Worm (Caenorhabditis elegans) whole organism, L2 larva: ENCODE data around the gene clec-210.

ENCODE experiments used
- C34F6.9 ChIP-seq: fragments of 150-350 bp; optimal IDR thresholded peaks from 2 replicates; lab custom pipeline; 2014; ENCODE audit warnings: missing biosample characterization, missing genetic modification characterization
- F13H6.1 ChIP-seq: sonication (generic microtip); optimal IDR thresholded peaks from 2 replicates; lab custom pipeline; 2016; ENCODE audit warnings: missing genetic modification characterization, missing compliant biosample characterization
- R02D3.7 ChIP-seq: fragments of 150-350 bp; optimal IDR thresholded peaks from 2 replicates; lab custom pipeline; 2014; ENCODE audit warnings: missing biosample characterization, missing genetic modification characterization
- alr-1 ChIP-seq: fragments of 150-350 bp; optimal IDR thresholded peaks from 2 replicates; lab custom pipeline; 2014; ENCODE audit warnings: missing biosample characterization, missing genetic modification characterization
- blmp-1 ChIP-seq: sonication (generic microtip); optimal IDR thresholded peaks from 2 replicates; lab custom pipeline; 2017; ENCODE audit warnings: missing genetic modification characterization, mild to moderate bottlenecking, missing compliant biosample characterization, antibody characterized with exemption, moderate library complexity; ENCODE audit not compliant: insufficient read depth
- ceh-82 ChIP-seq: fragments of 150-350 bp; optimal IDR thresholded peaks from 2 replicates; lab custom pipeline; 2014; ENCODE audit warnings: missing biosample characterization, missing genetic modification characterization
- dmd-4 ChIP-seq: sonication (generic microtip); optimal IDR thresholded peaks from 2 replicates; lab custom pipeline; 2017; ENCODE audit warnings: missing biosample characterization, missing genetic modification characterization
- egl-27 ChIP-seq: sonication (generic microtip); optimal IDR thresholded peaks from 3 replicates; lab custom pipeline; 2017; ENCODE audit warnings: missing biosample characterization, missing genetic modification reagents, missing genetic modification characterization
- elt-1 ChIP-seq: fragments of 150-350 bp; optimal IDR thresholded peaks from 2 replicates; lab custom pipeline; 2014; ENCODE audit warnings: missing biosample characterization, missing genetic modification characterization
- gmeb-1 ChIP-seq: fragments of 150-350 bp; optimal IDR thresholded peaks from 2 replicates; lab custom pipeline; 2014; ENCODE audit warnings: missing biosample characterization, missing genetic modification characterization
- lsy-2 ChIP-seq, 2 experiments: fragments of 150-350 bp in 1 of 2; sonication (generic microtip) in 1 of 2; optimal IDR thresholded peaks; 2 replicates each; lab custom pipeline; 2014 to 2017; ENCODE audit warnings: missing biosample characterization in 2 of 2, missing genetic modification characterization in 2 of 2
- mdl-1 ChIP-seq, 2 experiments: fragments of 150-350 bp in 1 of 2; sonication (generic microtip) in 1 of 2; optimal IDR thresholded peaks; 2 replicates each; lab custom pipeline; 2017; ENCODE audit warnings: missing biosample characterization in 2 of 2, missing genetic modification characterization in 2 of 2
- nhr-10 ChIP-seq: sonication (generic microtip); optimal IDR thresholded peaks from 2 replicates; lab custom pipeline; 2017; ENCODE audit warnings: missing biosample characterization, missing genetic modification characterization
- nhr-21 ChIP-seq: fragments of 150-350 bp; optimal IDR thresholded peaks from 2 replicates; lab custom pipeline; 2014; ENCODE audit warnings: missing biosample characterization, missing genetic modification characterization
- nhr-237 ChIP-seq: fragments of 150-350 bp; optimal IDR thresholded peaks from 2 replicates; lab custom pipeline; 2014; ENCODE audit warnings: missing biosample characterization, missing genetic modification characterization
- skn-1 ChIP-seq: sonication (generic microtip); optimal IDR thresholded peaks from 2 replicates; lab custom pipeline; 2017; ENCODE audit warnings: missing biosample characterization, missing genetic modification characterization
- ztf-1 ChIP-seq: fragments of 200-800 bp; sonication (Bioruptor generic); conservative IDR thresholded peaks from 2 replicates; pipeline ENCODE4 v1.3.6; 2022; ENCODE audit warnings: missing genetic modification characterization, missing compliant biosample characterization

The clec-210 gene

ce11 chrV:3168650-3169049 is 50.5 kb downstream of the clec-210 start, which contains the start of gene C36C5.15:
Gene C36C5.15, minus strand, starts transcription at chrV:3168750.
- no peak for TF ChIP-seq skn-1 (tag; lab: Kevin White, UChicago)
- TF ChIP-seq gmeb-1 (tag; lab: Kevin White, UChicago), result no peak
- no peak for TF ChIP-seq mdl-1 (tag; optimal IDR thresholded peaks at IDR 0.05; lab: Kevin White, UChicago)
- no peak for TF ChIP-seq alr-1 (tag; lab: Kevin White, UChicago)
- no peak for TF ChIP-seq elt-1 (tag; lab: Kevin White, UChicago)
- no peak for TF ChIP-seq nhr-21
- TF ChIP-seq nhr-10, result no peak
- no peak for TF ChIP-seq lsy-2 (tag; optimal IDR thresholded peaks at IDR 0.05; lab: Kevin White, UChicago)
- TF ChIP-seq egl-27 (tag; lab: Kevin White, UChicago), result no peak
- no peak for TF ChIP-seq ztf-1 (GFP tag; lab: Robert Waterston, UW)
- TF ChIP-seq dmd-4 (tag; lab: Kevin White, UChicago), result no peak
- no peak for TF ChIP-seq blmp-1 (tag; lab: Kevin White, UChicago)
- TF ChIP-seq F13H6.1 (tag; lab: Kevin White, UChicago), result no peak
- no peak for TF ChIP-seq ceh-82 (tag; lab: Kevin White, UChicago)
- no peak for TF ChIP-seq C34F6.9 (tag; lab: Kevin White, UChicago)

ce11 chrV:3169838-3170237 is 51.7 kb downstream of the clec-210 start, which contains the start of gene srbc-6:
Gene srbc-6, plus strand, starts transcription at chrV:3170138.
- TF ChIP-seq lsy-2 (tag; optimal IDR thresholded peaks at IDR 0.05; lab: Kevin White, UChicago) (no peak), nhr-237 (tag; lab: Kevin White, UChicago) (no peak), R02D3.7 (tag; lab: Kevin White, UChicago) (no peak)
